Fruit fly (Drosophila melanogaster) S2 (cell line): ENCODE results near the gene ato.

Experiments
- CG8478 ChIP-seq: fragments of >200 bp; optimal IDR thresholded peaks from 2 replicates; lab custom pipeline; 2018
- CTCF ChIP-seq, 2 experiments: fragments of >200 bp; optimal IDR thresholded peaks; 2 replicates each; lab custom pipeline; 2018

The ato gene

DNA sequence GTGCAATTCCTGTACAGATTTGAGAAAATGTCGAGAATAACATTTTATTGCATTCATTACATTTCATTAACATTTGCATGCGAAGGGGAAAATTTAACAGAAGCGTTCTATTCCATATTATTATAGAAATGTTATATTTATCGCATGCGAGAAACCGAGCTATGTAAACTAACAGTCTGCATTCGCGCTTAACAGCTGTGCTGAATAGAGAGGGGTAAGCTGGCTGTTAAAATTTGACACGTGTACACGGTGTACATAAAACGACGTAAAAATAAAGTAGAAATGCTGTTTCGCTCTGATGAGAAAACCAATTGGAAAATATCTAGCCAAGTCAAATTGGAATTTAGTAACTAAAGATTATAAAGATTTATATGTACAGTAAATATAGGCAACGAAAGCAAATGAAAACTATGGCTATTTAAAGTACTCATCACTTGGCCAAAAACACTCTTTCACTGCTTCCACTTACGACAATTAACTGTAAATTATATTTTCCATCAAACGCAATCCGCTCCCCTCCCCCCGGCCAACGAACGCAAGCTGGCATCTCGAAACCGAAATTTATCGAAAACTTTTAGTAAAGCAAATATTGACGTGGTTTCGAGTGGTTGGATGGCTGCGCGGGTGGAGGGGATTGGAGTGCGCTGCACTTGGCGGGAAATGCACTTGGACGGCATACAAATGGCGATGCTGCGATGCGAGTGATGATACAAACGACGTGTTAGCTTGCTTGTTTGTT, 28.5 kb downstream of the ato start:
- TF ChIP-seq CTCF (optimal IDR thresholded peaks at IDR 0.05; lab: Kevin White, UChicago), result peak; percentile 20 to 50
- TF ChIP-seq CG8478 (lab: Kevin White, UChicago), result no peak

DNA sequence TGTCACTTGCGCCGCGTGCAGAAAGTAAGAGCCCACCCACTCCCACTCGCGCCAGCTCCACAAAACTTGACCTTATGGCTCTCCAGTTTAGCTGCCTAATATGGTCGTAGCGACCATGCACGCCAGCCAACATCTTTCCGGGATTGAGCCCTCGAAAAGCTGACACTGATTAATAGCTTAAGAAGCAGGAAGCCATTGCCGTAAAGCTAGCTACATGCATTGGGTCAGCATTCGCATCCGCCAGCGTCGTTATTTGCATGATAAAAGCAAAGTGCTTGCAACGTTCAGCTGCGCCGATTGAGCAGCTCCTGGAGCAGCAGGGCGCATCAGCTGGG, 29.0 kb downstream of the ato start:
- no peak for TF ChIP-seq CTCF (optimal IDR thresholded peaks at IDR 0.05; lab: Kevin White, UChicago)
- no peak for TF ChIP-seq CG8478 (lab: Kevin White, UChicago)

dm6 chr3R:8307283-8307682, 29.4 kb downstream of the ato start:
- no peak for TF ChIP-seq CTCF (optimal IDR thresholded peaks at IDR 0.05; lab: Kevin White, UChicago)
- TF ChIP-seq CG8478 (lab: Kevin White, UChicago), result no peak

dm6 chr3R:8308515-8308959, 30.7 kb downstream of the ato start, which contains the start of gene tex:
TSS of gene tex (minus strand) at chr3R:8308645.
- TF ChIP-seq CTCF (optimal IDR thresholded peaks at IDR 0.05; lab: Kevin White, UChicago), result no peak
- no peak for TF ChIP-seq CG8478 (lab: Kevin White, UChicago)

DNA sequence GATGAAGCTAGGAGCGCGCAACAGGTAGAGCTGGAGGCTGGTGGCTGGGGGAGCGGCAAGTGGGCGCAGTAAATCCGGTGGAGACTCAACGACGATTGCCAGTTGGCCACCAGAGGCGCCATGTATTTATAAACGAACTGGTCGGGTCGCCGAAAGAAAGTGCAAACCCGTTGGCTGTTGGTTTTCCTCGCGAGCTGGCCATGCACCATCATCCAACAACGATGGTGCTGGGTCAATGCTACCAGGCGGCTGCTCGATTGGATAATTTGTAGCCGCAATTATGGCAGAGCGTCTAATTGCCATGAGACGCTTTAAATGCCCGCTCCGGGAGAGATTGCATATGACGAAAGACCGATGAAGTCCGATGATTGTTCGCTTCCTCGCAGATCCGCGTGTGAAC, 32.8 kb downstream of the ato start, which contains the start of gene CG11693:
Gene CG11693, minus strand, starts transcription at position 101 of the 400 bp plus-strand sequence.
- TF ChIP-seq CTCF (optimal IDR thresholded peaks at IDR 0.05; lab: Kevin White, UChicago) (no peak), CG8478 (lab: Kevin White, UChicago) (no peak)

DNA sequence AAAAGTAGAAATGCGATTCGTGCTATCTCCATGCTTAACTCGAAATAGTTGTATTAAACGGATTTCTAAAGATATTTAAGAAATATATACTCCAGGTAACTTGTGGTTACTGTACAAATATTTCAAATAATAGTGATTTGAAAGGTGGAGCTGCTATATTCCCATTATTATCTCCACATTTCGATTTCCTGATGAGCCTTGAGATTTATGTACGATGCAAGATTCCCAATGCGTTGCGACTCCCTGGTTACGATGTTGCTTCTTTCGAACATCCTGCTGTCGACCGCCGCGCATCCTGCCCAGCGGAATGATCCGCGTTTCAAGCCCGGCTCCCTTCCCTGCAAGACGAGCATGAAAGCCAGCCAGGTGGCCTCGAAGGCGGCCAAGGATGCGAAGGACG, 34.2 kb downstream of the ato start, which contains the start of the genes CG11694 and CG11698:
Gene CG11694, minus strand, starts transcription at position 101 of the 400 bp plus-strand sequence.
Gene CG11698, plus strand, starts transcription at position 152 of the 400 bp plus-strand sequence.
- TF ChIP-seq CG8478 (lab: Kevin White, UChicago) (no peak), CTCF (optimal IDR thresholded peaks at IDR 0.05; lab: Kevin White, UChicago) (no peak)

DNA sequence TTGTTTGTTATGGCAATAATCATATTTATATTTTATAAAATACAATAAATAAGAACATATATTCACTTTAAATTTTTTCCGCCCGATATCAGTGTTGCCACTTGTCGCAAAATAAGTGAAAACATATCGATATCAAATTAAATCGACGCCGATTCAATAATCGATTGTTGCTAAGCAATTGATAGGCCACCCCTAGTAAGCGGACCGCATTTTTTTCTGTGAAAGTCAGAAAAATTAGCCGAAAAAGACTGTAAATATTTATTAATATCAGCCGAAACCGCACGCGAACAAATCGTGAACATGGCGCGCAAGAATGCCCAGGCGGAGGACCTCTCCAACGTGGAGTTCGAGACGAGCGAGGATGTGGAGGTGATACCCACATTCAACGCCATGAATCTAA, 35.2 kb downstream of the ato start, which contains the start of gene CG7483:
Gene CG7483, plus strand, starts transcription at position 171 of the 400 bp plus-strand sequence.
- TF ChIP-seq CG8478 (lab: Kevin White, UChicago), result no peak

DNA sequence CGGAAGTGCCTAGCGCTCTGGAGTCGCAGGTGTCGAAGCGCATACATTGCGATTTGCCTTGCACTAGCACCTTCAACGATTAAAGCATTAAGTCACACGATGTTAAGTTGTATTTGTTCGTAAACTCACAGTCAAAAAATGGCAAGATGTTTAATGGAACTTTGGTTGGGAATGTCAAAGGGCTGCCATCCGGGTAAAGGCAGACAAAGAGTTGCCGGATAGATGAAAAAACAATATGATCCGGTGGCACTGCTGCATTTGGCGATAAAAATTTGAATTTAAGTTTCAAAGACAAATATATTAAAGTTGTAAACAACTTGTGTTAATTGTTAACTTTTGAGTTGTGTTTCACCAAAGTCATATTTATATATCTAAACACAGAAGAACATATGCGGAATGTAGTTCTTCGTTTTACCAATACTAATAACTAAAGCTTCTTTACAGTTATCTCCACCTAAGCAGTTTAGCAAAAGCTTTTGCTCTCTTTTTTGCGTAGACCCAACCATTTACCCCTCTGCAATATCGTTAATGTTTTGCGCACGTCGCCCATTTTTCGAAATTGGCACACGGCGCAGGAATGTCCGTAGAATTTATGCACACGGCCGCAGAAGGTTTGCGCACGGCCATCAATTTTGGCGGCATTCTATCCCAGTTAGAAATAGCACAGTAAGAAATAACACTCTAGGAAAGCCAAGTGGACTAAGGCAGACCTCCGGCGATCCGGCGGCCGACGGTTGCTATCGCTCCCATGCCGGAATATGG, 38.7 kb downstream of the ato start, which contains the start of gene Coq2:
Gene Coq2, minus strand, starts transcription at position 200 of the 762 bp plus-strand sequence.
- TF ChIP-seq CG8478 (lab: Kevin White, UChicago) (no peak), CTCF (optimal IDR thresholded peaks at IDR 0.05; lab: Kevin White, UChicago) (peak; percentile 48 to 60)

dm6 chr3R:8317215-8317614, 39.4 kb downstream of the ato start, which contains the start of gene Ctr1B:
TSS of gene Ctr1B (plus strand) at chr3R:8317612.
- no peak for TF ChIP-seq CG8478 (lab: Kevin White, UChicago)
- TF ChIP-seq CTCF (optimal IDR thresholded peaks at IDR 0.05; lab: Kevin White, UChicago), result no peak

DNA sequence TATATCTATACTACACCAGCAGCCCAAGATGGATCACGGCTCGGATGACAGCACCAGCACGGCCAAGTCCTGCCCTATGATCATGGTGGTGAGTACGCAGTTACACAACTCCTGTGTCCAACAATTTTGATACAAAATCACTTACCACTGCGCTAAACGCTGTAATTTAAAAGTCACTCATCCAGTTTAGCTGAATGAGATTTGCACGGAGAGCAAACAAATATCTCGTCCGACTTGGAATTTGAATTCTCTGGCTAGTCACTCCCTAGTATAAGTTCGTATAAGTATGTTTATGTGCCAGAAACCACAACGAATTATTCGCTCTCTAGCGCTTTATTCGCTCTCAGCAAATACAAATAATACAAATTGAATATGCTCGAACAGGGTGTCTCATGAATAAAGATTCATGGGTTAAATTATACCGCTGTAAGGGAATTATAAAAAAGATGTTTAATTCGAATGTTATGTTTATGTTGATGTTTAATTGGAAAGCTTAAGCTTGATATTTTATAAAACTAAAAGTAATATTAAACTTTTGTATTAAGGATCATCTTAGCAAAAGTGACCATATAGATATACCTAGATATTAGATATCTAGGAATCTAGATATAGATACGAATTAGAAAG, 40.0 kb downstream of the ato start:
- no peak for TF ChIP-seq CTCF (optimal IDR thresholded peaks at IDR 0.05; lab: Kevin White, UChicago)
- TF ChIP-seq CG8478 (lab: Kevin White, UChicago), result no peak

dm6 chr3R:8321447-8321846, 43.6 kb downstream of the ato start, which contains the start of gene Or85a:
TSS of gene Or85a (plus strand) at chr3R:8321747.
- TF ChIP-seq CTCF (optimal IDR thresholded peaks at IDR 0.05; lab: Kevin White, UChicago) (no peak), CG8478 (lab: Kevin White, UChicago) (no peak)

- TF ChIP-seq CG8478 (lab: Kevin White, UChicago) (no peak), CTCF (optimal IDR thresholded peaks at IDR 0.05; lab: Kevin White, UChicago) (no peak)
Observed at dm6 chr3R:8324016-8324415, 46.2 kb downstream of the ato start, which contains the start of gene CG7443. TSS of gene CG7443 (plus strand) at chr3R:8324316.

DNA sequence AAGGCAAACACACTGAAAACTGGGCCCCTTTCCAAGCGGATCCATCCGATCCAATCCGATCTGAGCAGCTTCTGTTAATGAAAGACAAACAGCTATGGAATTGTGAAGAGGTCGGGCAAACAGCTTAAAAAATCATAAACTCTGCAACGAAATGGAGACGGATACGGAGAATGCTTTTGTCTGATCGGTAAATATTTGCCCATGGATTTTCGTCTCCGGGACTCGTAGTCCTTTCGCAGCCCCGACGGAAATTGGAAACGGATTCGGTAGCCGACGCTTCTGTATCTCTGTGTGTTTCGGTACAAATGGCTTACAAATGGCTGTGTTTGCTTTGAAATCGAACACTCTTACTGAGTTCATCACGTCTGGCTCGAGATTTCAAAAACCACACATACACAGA, 49.0 kb downstream of the ato start:
- TF ChIP-seq CTCF (optimal IDR thresholded peaks at IDR 0.05; lab: Kevin White, UChicago) (no peak), CG8478 (lab: Kevin White, UChicago) (no peak)
